Worm (Caenorhabditis elegans) whole organism, L4 larva: ENCODE measurements around the gene F22E5.13.
"Not testable (repeated sequence)": the region's sequence is repeated elsewhere in the genome, so short reads cannot be mapped to it uniquely, and the experiment has no call there.

Experiments used
- T20F7.1 ChIP-seq: fragments of 200-800 bp; sonication (Bioruptor generic); optimal IDR thresholded peaks from 2 replicates; lab custom pipeline; 2018; ENCODE audit warnings: mild to moderate bottlenecking, missing genetic modification characterization, missing compliant biosample characterization
- dmd-9 ChIP-seq: fragments of 200-800 bp; sonication (Bioruptor generic); IDR thresholded peaks from 2 replicates; pipeline ENCODE4 v1.3.6; 2022; ENCODE audit warnings: missing genetic modification reagents, missing genetic modification characterization, missing compliant biosample characterization
- saeg-2 ChIP-seq: fragments of 200-800 bp; sonication (Bioruptor generic); IDR thresholded peaks from 2 replicates; pipeline ENCODE4 v1.3.6; 2022; ENCODE audit warnings: missing genetic modification reagents, missing genetic modification characterization, missing compliant biosample characterization

The F22E5.13 gene

DNA sequence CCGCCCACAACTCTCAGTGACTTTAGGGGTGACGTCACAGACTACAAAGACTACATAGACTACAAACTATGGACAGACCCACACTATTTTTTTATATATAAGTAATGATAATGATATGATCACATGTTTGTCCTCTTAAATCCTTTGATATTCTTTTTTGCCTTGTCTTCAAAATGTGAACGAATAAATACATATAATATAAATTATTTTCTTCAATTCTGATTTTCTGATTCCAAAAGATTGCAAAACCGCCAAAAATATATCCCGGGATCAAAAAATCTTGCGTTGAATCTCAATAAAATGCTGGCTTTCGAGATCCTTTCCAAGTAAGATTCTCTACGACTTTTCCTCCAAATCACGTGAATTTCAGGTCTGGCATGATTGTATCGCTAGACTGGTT, 49.3 kb downstream of the F22E5.13 start, which contains the start of gene F33H12.1:
F33H12.1 (plus strand) TSS at position 301 of the 400 bp plus-strand sequence.
- not testable (repeated sequence) for TF ChIP-seq dmd-9; T20F7.1 (GFP tag; lab: Kevin White, UChicago); saeg-2 (GFP tag; lab: Robert Waterston, UW)
